Worm (Caenorhabditis elegans): ENCODE data around the gene djr-1.2.

djr-1.2 gene

DNA sequence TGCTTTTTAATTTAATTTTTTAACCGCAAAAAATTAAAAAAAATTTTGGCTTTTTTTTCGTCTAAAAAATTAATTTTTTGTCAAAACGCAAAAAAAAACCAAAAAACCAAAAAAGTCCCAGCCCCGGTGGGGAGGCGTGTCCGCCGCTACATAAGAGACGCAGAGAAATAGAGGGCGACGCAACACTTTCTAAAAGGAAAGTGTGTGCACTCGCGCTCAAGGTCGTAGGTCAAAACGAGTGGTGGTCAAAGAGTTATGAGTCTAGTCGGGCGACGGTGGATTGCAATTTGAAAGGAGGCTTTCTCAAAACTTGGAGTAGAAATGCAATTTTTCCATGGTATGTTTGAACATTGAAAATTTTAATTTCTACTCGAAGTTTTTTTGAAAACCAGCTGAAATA, 50.3 kb downstream of the djr-1.2 start:
- TF ChIP-seq blmp-1 (tag; optimal IDR thresholded peaks at IDR 0.05) (peak; percentile 63), fos-1 (tag; optimal IDR thresholded peaks at IDR 0.05) (no peak), xbp-1 (tag; optimal IDR thresholded peaks at IDR 0.05) (no peak)
